Worm (Caenorhabditis elegans) whole organism, mixed stage, embryonic: ENCODE results near the gene Y45F10D.2.

Experiments used
- ceh-43 ChIP-seq: fragments of 200-800 bp; sonication (Bioruptor generic); optimal IDR thresholded peaks from 2 replicates; lab custom pipeline; 2018; ENCODE audit warnings: mild to moderate bottlenecking, missing genetic modification characterization, moderate library complexity, missing compliant biosample characterization
- elt-1 ChIP-seq: sonication (generic microtip); optimal IDR thresholded peaks from 2 replicates; lab custom pipeline; 2017; ENCODE audit warnings: missing genetic modification characterization, mild to moderate bottlenecking, missing compliant biosample characterization, antibody characterized with exemption, moderate library complexity, borderline replicate concordance; ENCODE audit not compliant: insufficient read depth
- elt-3 ChIP-seq: fragments of 150-350 bp; optimal IDR thresholded peaks from 2 replicates; lab custom pipeline; 2014; ENCODE audit warnings: missing biosample characterization, missing genetic modification characterization
- lin-13 ChIP-seq: fragments of 150-350 bp; optimal IDR thresholded peaks from 2 replicates; lab custom pipeline; 2014; ENCODE audit warnings: missing biosample characterization, missing genetic modification characterization
- lsy-2 ChIP-seq: fragments of 150-350 bp; optimal IDR thresholded peaks from 2 replicates; lab custom pipeline; 2014; ENCODE audit warnings: missing biosample characterization, missing genetic modification characterization
- nhr-76 ChIP-seq: sonication (generic microtip); optimal IDR thresholded peaks from 2 replicates; lab custom pipeline; 2017; ENCODE audit warnings: missing biosample characterization, missing genetic modification characterization
- pha-4 ChIP-seq: fragments of 150-350 bp; optimal IDR thresholded peaks from 2 replicates; lab custom pipeline; 2018; ENCODE audit warnings: missing biosample characterization, missing genetic modification reagents, missing genetic modification characterization
- snpc-4 ChIP-seq: fragments of 150-350 bp; optimal IDR thresholded peaks from 2 replicates; lab custom pipeline; 2014; ENCODE audit warnings: missing biosample characterization, missing genetic modification characterization

ce11 chrIV:13786690-13787089, 12.2 kb upstream of the Y45F10D.2 start, which contains the start of gene icap-1:
- no peak for TF ChIP-seq lin-13 (tag; lab: Kevin White, UChicago)
- TF ChIP-seq nhr-76 (tag; lab: Kevin White, UChicago), result no peak
- no peak for TF ChIP-seq pha-4 (tag; lab: Kevin White, UChicago)
- no peak for TF ChIP-seq elt-3 (tag; lab: Kevin White, UChicago)
- no peak for TF ChIP-seq elt-1
- no peak for TF ChIP-seq lsy-2 (tag; lab: Kevin White, UChicago)
- TF ChIP-seq snpc-4 (tag; lab: Kevin White, UChicago), result no peak
- TF ChIP-seq ceh-43, result no peak
